Fruit fly (Drosophila melanogaster): ENCODE data around the gene CG8534.

dm6 chr3R:9800644-9801330, 11.8 kb upstream of the CG8534 start, which contains the start of the genes CG9467 and CG8526:
- no peak for TF ChIP-seq Hr78 (GFP tag; optimal IDR thresholded peaks at IDR 0.05)
- no peak for TF ChIP-seq usp (GFP tag; optimal IDR thresholded peaks at IDR 0.05)
- no peak for TF ChIP-seq sage (GFP tag; optimal IDR thresholded peaks at IDR 0.05)
- peak in 1 of 2 experiments; percentile 79 for TF ChIP-seq foxo (GFP tag; optimal IDR thresholded peaks at IDR 0.05)
- TF ChIP-seq Rel (GFP tag; optimal IDR thresholded peaks at IDR 0.05), result no peak
- TF ChIP-seq Rel (tag; optimal IDR thresholded peaks at IDR 0.05), result peak; percentile 64
- TF ChIP-seq sv (GFP tag; optimal IDR thresholded peaks at IDR 0.05), result peak; percentile 56
- TF ChIP-seq lola (GFP tag; optimal IDR thresholded peaks at IDR 0.05), result no peak
- no peak for TF ChIP-seq Hr83 (GFP tag; optimal IDR thresholded peaks at IDR 0.05; ENCODE audit: poor library complexity, severe bottlenecking)
- TF ChIP-seq h (GFP tag; optimal IDR thresholded peaks at IDR 0.05), result peak; percentile 69
- TF ChIP-seq pan (optimal IDR thresholded peaks at IDR 0.05), result no peak
- peak; percentile 55 for TF ChIP-seq Myc (optimal IDR thresholded peaks at IDR 0.05)
- peak; percentile 82 for TF ChIP-seq HLH106 (tag; optimal IDR thresholded peaks at IDR 0.05)
- no peak for TF ChIP-seq Hnf4 (GFP tag; optimal IDR thresholded peaks at IDR 0.05)

Measured in whole organism, wandering third instar larva.